Fruit fly (Drosophila melanogaster) whole organism, embryonic: ENCODE results near the gene Trxr1.

Source experiments
- CG9817 ChIP-seq: fragments of 200-800 bp; sonication (Bioruptor generic); optimal IDR thresholded peaks from 2 replicates; lab custom pipeline; 2018; ENCODE audit warnings: missing biosample characterization, mild to moderate bottlenecking, missing genetic modification characterization, moderate library complexity
- Dip3 ChIP-seq: fragments of 200-800 bp; sonication (Bioruptor generic); optimal IDR thresholded peaks from 3 replicates; lab custom pipeline; 2016; ENCODE audit warnings: missing biosample characterization, missing genetic modification characterization
- Gsc ChIP-seq: fragments of 200-800 bp; sonication (Bioruptor generic); IDR thresholded peaks from 2 replicates; pipeline ENCODE4 v1.3.6; 2022; ENCODE audit warnings: missing biosample characterization, missing genetic modification characterization
- Lpt ChIP-seq: fragments of >200 bp; optimal IDR thresholded peaks from 2 replicates; lab custom pipeline; 2018; ENCODE audit warnings: missing biosample characterization, missing genetic modification characterization
- MBD-R2 ChIP-seq: fragments of 200-800 bp; sonication (Bioruptor generic); IDR thresholded peaks from 2 replicates; pipeline ENCODE4 v1.3.6; 2022; ENCODE audit warnings: missing biosample characterization, missing genetic modification characterization
- Nf-YC ChIP-seq: fragments of 200-800 bp; optimal IDR thresholded peaks from 3 replicates; lab custom pipeline; 2019; ENCODE audit warnings: missing biosample characterization, mild to moderate bottlenecking, missing genetic modification characterization, moderate library complexity
- Sin3A ChIP-seq: fragments of >200 bp; optimal IDR thresholded peaks from 2 replicates; lab custom pipeline; 2018
- Trl ChIP-seq, 3 experiments: fragments of >200 bp in 2 of 3; fragments of 200-800 bp in 1 of 3; sonication (Bioruptor generic) in 1 of 3; optimal IDR thresholded peaks; 2 replicates in 1 of 3; 3 replicates in 2 of 3; lab custom pipeline; 2016 to 2017; ENCODE audit warnings: missing biosample characterization in 1 of 3, missing genetic modification characterization in 1 of 3
- amos ChIP-seq: fragments of 200-800 bp; sonication (Bioruptor generic); IDR thresholded peaks from 2 replicates; pipeline ENCODE4 v1.3.6; 2022; ENCODE audit warnings: missing biosample characterization, missing genetic modification characterization; ENCODE audit not compliant: partially characterized antibody
- chif ChIP-seq, 2 experiments: fragments of 200-800 bp; sonication (Bioruptor generic); optimal IDR thresholded peaks; 3 replicates each; lab custom pipeline; 2016; ENCODE audit warnings: missing biosample characterization in 2 of 2, missing genetic modification characterization in 2 of 2
- fd64A ChIP-seq: fragments of 200-800 bp; sonication (Bioruptor generic); optimal IDR thresholded peaks from 3 replicates; lab custom pipeline; 2018; ENCODE audit warnings: missing biosample characterization, mild to moderate bottlenecking, missing genetic modification characterization

dm6 chrX:8207054-8207453 is 35.3 kb upstream of the Trxr1 start:
- TF ChIP-seq CG9817 (tag; lab: Kevin White, UChicago) (no peak), Lpt (GFP tag; lab: Kevin White, UChicago) (no peak), Dip3 (GFP tag; lab: Kevin White, UChicago) (no peak), amos (GFP tag; lab: Robert Waterston, UW) (no peak), Nf-YC (tag; lab: Kevin White, UChicago) (no peak), fd64A (GFP tag; lab: Kevin White, UChicago) (no peak), chif (GFP tag; optimal IDR thresholded peaks at IDR 0.05; lab: Kevin White, UChicago) (no peak), Sin3A (lab: Kevin White, UChicago) (no peak), Gsc (no peak), Trl (optimal IDR thresholded peaks at IDR 0.05; lab: Kevin White, UChicago) (no peak), Trl (GFP tag; optimal IDR thresholded peaks at IDR 0.05; lab: Kevin White, UChicago) (no peak), MBD-R2 (GFP tag; lab: Robert Waterston, UW) (no peak)
